Worm (Caenorhabditis elegans): ENCODE measurements around the gene xrn-1.

The xrn-1 gene

DNA sequence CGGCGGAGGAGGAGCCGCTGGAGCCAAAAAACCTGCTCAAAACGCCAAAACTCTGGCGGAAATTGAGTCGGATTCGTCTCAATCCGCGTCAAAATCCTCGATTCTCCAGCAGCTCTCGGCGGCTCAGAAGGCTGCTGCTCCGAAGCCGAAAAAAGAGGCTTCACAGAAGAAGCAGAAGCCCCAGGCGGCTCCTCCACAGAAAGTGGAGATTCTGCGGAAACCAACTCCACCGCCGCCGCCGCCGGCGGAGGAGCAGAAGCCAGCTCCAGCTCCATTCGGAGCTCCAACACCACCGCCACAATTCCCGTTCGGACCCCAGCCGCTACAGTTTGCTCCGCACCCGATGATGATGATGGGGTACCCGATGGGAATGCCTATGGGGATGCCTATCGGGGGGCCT, 18.2 kb downstream of the xrn-1 start:
- TF ChIP-seq him-1 (tag; optimal IDR thresholded peaks at IDR 0.05) = no peak
- no peak for TF ChIP-seq dao-5 (tag; optimal IDR thresholded peaks at IDR 0.05)
- no peak for TF ChIP-seq W03F9.2 (tag; optimal IDR thresholded peaks at IDR 0.05)

DNA sequence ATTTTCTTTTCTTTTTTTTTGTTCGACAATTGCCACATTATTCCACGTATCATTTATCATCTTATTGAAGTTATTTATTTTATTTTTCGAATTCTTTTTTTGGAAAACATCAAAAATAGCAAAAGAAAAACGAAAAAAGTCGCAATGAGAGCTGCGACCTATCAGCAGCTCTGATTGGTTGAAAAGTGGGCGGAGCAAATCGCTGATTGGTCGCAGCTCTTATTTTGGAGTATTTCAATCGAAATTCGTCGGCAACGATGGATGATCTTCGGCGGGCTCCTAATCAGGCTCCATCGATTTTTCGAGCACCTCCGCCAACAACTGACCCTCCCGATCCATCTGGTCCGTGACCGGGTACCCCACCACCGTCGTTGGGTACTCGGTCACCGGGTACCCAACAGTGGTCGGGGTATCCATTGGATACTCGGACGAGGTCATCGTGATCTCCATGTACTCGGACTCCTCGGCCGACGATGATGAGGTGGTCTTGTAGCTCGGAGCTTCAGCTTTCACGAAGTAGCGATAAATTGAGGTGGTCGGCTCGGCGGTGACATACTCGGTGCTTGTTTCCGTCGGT, 21.2 kb downstream of the xrn-1 start:
- TF ChIP-seq him-1 (tag; optimal IDR thresholded peaks at IDR 0.05) = no peak
- no peak for TF ChIP-seq W03F9.2 (tag; optimal IDR thresholded peaks at IDR 0.05)
- TF ChIP-seq dao-5 (tag; optimal IDR thresholded peaks at IDR 0.05) = no peak

DNA sequence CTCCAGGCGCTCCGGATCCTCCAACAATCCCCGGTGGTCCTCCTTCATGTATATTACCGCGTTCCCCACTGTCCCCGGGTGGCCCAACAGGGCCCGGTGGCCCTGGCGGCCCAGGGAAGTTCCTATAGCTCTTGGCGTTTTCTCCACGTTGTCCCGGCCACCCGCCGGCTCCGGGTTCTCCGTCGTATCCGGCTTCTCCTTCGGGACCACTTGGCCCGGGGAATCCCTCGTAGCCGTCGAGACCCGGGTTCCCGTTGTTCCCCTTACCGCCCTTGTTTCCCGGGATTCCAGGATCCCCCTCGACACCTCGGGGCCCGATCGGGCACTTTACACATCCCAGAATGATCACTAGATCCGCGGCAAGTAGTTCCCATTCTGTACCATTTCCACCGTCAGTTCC, 22.5 kb downstream of the xrn-1 start:
- no peak for TF ChIP-seq W03F9.2 (tag; optimal IDR thresholded peaks at IDR 0.05)
- TF ChIP-seq dao-5 (tag; optimal IDR thresholded peaks at IDR 0.05) = no peak
- no peak for TF ChIP-seq him-1 (tag; optimal IDR thresholded peaks at IDR 0.05)

DNA sequence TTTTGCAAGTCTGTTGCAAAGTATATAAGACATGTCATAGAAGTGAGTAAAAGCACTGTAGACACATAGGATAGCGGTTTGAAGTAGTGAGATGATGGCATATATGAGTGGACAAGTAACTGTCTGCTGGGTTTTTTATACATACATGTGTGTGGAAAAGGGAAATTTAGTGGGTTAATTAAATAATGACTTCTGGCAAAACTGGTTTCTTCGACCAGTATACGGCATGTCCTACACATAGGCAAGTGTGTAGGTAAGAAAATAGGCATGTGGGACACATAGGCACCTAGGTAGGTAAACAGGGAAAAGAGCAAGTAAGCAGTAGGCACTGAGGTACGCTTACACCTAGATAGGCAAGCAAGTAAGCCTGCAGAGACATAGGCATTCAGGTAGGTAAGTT, 25.9 kb downstream of the xrn-1 start, which contains the start of gene col-87:
Gene col-87, minus strand, starts transcription at position 101 of the 400 bp plus-strand sequence.
- TF ChIP-seq dao-5 (tag; optimal IDR thresholded peaks at IDR 0.05) = no peak
- TF ChIP-seq W03F9.2 (tag; optimal IDR thresholded peaks at IDR 0.05) = no peak

DNA sequence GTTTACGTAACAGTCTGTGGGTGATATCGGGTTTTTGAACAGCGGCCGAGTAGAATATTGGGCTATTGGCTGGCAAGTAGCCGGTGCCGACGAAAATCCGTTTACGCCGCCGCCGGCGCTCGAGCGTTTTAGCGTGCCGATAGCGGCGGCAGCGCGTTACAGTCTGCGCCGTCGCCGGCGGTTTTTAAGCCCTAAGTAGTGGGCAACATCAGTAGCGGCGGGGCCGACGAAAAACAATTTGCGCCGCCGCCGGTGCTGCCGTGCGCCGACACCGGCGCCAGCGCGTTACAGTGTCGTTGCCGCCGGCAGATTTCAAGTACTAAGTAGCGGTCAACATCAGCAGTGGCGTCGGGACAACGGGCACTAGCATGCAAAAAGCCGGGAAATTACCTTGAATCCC, 27.2 kb downstream of the xrn-1 start:
- TF ChIP-seq him-1 (tag; optimal IDR thresholded peaks at IDR 0.05) = no peak
- TF ChIP-seq dao-5 (tag; optimal IDR thresholded peaks at IDR 0.05) = no peak
- TF ChIP-seq W03F9.2 (tag; optimal IDR thresholded peaks at IDR 0.05) = no peak

DNA sequence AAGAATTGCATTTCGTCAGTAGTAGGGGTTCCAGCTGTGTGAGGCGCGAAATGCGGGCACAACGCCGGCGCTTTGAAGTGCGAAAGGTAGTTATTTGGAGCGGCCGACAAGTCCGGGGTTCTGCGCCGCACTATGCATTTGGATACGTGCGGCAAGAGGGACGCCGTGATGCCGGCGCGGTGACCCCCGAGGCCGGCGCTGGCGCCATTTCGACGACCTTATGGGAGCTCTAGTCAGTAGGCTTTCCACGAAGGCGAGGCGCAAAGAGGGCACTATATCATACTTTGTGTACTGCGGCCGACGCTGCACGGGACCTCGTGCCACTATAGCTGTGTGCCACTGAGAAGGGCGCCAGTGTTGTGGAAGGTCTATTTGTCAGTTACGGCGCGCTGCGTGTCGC, 28.1 kb downstream of the xrn-1 start:
- TF ChIP-seq him-1 (tag; optimal IDR thresholded peaks at IDR 0.05) (no peak), W03F9.2 (tag; optimal IDR thresholded peaks at IDR 0.05) (no peak), dao-5 (tag; optimal IDR thresholded peaks at IDR 0.05) (no peak)

DNA sequence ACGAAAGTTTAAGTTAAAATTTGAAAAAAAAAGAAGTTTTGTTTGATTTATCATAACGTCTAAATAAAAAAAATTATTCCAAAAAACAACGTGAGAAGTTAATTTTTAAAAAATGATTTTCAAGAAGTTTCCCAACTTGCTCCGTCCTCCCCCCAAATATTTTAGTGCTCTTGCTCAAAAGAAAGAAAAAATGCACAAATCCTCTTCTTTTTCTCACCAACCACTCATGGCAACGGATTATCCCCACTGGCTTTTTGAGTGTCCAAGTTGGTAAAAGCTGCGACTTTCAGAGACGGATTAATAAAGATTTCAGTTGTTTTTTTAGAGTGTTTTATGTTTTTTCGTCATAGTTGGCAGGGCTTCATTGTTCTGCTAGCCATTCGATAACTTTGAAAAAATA, 28.8 kb downstream of the xrn-1 start, which contains the start of gene Y39G8C.2:
Gene Y39G8C.2, minus strand, starts transcription at position 101 of the 400 bp plus-strand sequence.
- TF ChIP-seq him-1 (tag; optimal IDR thresholded peaks at IDR 0.05) = no peak
- no peak for TF ChIP-seq W03F9.2 (tag; optimal IDR thresholded peaks at IDR 0.05)
- no peak for TF ChIP-seq dao-5 (tag; optimal IDR thresholded peaks at IDR 0.05)

DNA sequence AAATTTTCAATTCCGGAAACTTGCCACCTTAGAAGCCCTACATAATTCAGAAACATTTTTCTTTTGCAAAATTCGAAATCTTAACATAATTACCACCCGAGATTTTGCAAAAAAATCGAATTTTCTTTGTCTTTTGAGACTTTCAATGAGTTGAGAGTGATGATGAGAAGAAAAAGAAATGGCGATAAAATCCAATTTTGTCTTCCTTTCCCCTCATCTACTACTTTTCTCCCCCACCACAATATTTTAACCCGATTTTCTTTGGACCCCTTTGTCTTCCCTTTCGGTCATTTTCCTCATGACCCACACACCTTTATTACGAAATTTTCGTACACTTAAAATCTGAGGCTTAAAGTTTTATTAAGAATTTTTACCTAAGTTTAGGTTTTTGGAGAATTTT, 29.6 kb downstream of the xrn-1 start:
- TF ChIP-seq dao-5 (tag; optimal IDR thresholded peaks at IDR 0.05) = no peak
- no peak for TF ChIP-seq W03F9.2 (tag; optimal IDR thresholded peaks at IDR 0.05)
- no peak for TF ChIP-seq him-1 (tag; optimal IDR thresholded peaks at IDR 0.05)

DNA sequence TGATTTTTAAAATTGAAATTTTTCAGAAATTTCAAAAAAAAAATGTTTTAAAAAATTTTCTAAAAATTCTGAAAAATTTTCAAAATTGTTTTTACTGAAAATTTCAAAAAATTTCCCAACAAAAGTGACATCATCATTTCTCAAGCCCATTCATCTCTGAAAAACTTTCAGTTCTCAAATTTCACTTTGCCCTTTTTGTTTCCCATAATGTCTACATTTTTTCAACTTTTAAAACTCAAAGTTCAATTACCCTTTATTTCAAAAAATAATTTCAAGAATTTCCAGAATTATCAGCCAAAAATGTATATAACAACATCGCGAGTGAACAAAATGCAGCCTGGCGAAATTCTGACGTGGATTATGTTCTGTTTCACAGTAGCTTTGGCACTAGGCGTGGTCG, 32.3 kb downstream of the xrn-1 start, which contains the start of gene bkip-1:
Gene bkip-1, plus strand, starts transcription at position 301 of the 400 bp plus-strand sequence.
- TF ChIP-seq him-1 (tag; optimal IDR thresholded peaks at IDR 0.05) = no peak
- TF ChIP-seq W03F9.2 (tag; optimal IDR thresholded peaks at IDR 0.05) = no peak
- no peak for TF ChIP-seq dao-5 (tag; optimal IDR thresholded peaks at IDR 0.05)

DNA sequence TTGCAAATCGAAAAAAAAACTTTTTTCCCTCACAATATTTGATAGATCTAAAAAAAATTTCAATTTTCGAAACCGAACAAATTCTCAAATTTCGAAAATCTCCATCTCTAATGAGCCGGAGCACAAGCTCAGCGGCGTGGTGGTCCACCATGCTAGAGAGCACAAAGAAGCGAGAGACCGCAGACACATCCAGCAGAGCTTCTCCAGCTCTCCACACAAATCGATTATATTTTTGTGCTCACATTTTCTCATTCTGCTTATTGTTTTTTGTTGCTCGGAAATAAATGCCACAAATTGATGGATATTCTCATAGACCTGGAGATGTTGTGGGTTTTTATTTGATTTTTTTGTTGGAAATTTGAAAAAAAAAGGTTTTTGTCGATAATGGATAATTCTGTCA, 33.4 kb downstream of the xrn-1 start:
- TF ChIP-seq dao-5 (tag; optimal IDR thresholded peaks at IDR 0.05) = no peak
- no peak for TF ChIP-seq W03F9.2 (tag; optimal IDR thresholded peaks at IDR 0.05)
- TF ChIP-seq him-1 (tag; optimal IDR thresholded peaks at IDR 0.05) = no peak

DNA sequence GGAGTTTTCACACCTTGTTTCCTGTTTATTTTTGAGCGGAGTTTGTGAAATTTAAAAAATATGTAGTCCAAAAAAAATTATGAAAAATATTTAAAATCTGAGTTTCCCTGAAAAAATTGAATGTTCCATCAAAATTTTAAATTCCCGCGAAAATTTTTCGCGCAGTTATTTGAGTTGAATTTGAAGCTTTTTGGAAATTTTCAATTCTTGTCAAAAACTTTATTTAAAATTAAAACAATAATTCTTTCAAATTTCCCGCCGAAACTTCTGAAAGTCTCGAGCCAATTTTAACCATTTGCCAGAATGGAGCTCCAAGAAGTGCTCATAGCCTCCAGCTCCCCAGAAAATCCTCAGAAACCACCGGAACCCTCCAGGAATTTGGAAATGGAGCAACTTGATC, 35.8 kb downstream of the xrn-1 start, which contains the start of gene gur-4:
Gene gur-4, plus strand, starts transcription at position 301 of the 400 bp plus-strand sequence.
- TF ChIP-seq dao-5 (tag; optimal IDR thresholded peaks at IDR 0.05) = no peak
- TF ChIP-seq W03F9.2 (tag; optimal IDR thresholded peaks at IDR 0.05) = no peak
- no peak for TF ChIP-seq him-1 (tag; optimal IDR thresholded peaks at IDR 0.05)

DNA sequence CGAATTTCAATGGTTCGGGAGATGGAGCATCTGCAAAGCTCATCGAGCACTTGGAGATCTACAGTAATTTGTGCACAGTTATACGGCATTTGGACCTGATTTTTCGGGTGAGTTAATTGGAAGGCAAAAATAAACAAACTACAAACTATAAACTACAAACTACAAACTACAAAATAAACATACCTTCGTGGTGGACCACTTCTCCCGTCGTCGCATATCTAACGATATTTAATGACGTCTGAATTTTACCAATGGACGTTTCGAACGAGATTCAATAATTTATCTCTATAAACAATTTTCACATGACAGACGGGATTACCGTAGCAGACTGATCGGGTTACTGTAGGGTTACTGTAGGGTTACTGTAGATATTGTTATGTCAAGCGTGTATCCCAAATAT, 37.5 kb downstream of the xrn-1 start:
- TF ChIP-seq him-1 (tag; optimal IDR thresholded peaks at IDR 0.05) (no peak), dao-5 (tag; optimal IDR thresholded peaks at IDR 0.05) (no peak), W03F9.2 (tag; optimal IDR thresholded peaks at IDR 0.05) (no peak)

DNA sequence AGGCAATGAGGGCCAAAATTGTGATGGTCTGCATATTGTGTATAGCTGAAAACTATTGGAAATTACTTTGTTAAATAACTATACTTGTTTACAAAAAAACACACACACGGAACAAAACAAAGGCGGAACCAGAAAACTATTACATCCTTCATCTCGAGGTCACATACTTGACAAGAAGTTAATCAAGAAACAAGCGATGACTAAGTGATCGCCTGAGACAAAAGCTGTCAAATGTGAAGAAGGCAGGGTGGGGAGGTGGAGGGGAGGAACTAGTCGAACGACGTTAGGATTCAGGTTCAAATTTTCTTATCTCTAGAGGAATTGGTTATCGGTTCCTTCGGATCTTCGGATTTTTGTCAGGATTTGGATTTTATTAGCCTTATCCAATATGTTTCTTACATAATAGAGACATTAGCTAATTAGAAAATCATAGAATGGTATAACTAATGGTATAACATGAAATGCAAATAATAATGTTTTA, 40.5 kb downstream of the xrn-1 start, which contains the start of gene cpg-7:
Gene cpg-7, minus strand, starts transcription at position 51 of the 481 bp plus-strand sequence.
- TF ChIP-seq dao-5 (tag; optimal IDR thresholded peaks at IDR 0.05) = no peak
- no peak for TF ChIP-seq him-1 (tag; optimal IDR thresholded peaks at IDR 0.05)
- TF ChIP-seq W03F9.2 (tag; optimal IDR thresholded peaks at IDR 0.05) = no peak

DNA sequence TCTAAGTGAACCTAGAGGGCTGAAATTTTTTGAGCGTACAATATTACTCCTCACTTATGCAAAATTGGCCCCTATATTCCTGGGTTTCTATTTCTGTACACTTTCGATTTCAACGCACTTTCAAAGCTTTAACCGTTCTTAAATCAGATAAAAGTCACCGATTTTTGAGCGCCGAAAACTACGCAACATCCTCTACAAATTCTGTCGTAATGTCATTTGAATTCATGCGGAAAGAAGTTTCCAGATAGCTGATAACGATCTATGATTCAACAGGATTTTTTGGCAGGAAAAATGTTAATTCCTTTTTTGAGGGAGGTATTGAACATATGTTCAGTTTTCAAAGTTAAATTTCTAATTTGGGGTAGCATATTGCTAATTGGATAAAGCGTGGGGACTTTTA, 44.1 kb downstream of the xrn-1 start:
- TF ChIP-seq W03F9.2 (tag; optimal IDR thresholded peaks at IDR 0.05) (no peak), him-1 (tag; optimal IDR thresholded peaks at IDR 0.05) (no peak), dao-5 (tag; optimal IDR thresholded peaks at IDR 0.05) (no peak)

DNA sequence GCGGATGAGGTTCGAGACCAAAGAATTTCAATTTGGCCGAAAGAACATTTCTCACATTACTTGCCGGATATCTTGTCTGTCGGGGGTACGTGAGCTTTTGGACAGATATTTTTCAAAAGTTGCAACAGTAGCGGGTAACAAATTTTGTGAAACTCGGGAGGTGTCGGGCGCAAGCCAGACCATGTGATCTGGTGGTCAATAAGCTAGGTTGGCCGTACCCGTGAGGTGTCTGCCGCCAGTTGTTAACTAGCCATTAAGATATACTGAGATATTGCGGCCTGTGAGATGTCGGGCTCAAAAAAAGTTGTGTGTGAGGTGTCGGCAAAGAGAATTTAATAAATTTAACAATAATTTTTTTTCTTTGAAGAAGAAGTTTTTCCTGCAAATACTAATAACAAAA, 49.7 kb downstream of the xrn-1 start:
- TF ChIP-seq him-1 (tag; optimal IDR thresholded peaks at IDR 0.05) (no peak), W03F9.2 (tag; optimal IDR thresholded peaks at IDR 0.05) (no peak), dao-5 (tag; optimal IDR thresholded peaks at IDR 0.05) (no peak)

Measured in whole organism, L4/young adult.